Fruit fly (Drosophila melanogaster) whole organism, embryonic: ENCODE results near the gene MEP-1.

ENCODE experiments used
- Antp ChIP-seq: fragments of 200-800 bp; sonication (Bioruptor generic); optimal IDR thresholded peaks from 3 replicates; lab custom pipeline; 2016; ENCODE audit warnings: missing biosample characterization, missing genetic modification characterization
- CG10147 ChIP-seq: fragments of 200-800 bp; sonication (Bioruptor generic); optimal IDR thresholded peaks from 2 replicates; lab custom pipeline; 2019; ENCODE audit warnings: missing biosample characterization, mild to moderate bottlenecking, missing genetic modification characterization, moderate library complexity
- CG10321 ChIP-seq: fragments of 200-800 bp; sonication (Bioruptor generic); IDR thresholded peaks from 2 replicates; pipeline ENCODE4 v1.3.6; 2022; ENCODE audit warnings: missing biosample characterization, missing genetic modification characterization
- CG11093 ChIP-seq: fragments of 200-800 bp; sonication (Bioruptor generic); IDR thresholded peaks from 3 replicates; pipeline ENCODE4 v1.3.6; 2022; ENCODE audit warnings: missing biosample characterization, missing genetic modification characterization
- CG12155 ChIP-seq: fragments of 200-800 bp; sonication (Bioruptor generic); optimal IDR thresholded peaks from 3 replicates; lab custom pipeline; 2016; ENCODE audit warnings: missing biosample characterization, missing genetic modification characterization
- CG1233 ChIP-seq: fragments of 200-800 bp; sonication (Bioruptor generic); optimal IDR thresholded peaks from 4 replicates; lab custom pipeline; 2018; ENCODE audit warnings: missing biosample characterization, mild to moderate bottlenecking, missing genetic modification characterization
- CG13296 ChIP-seq: fragments of 200-800 bp; sonication (Bioruptor generic); optimal IDR thresholded peaks from 3 replicates; lab custom pipeline; 2018; ENCODE audit warnings: missing biosample characterization, mild to moderate bottlenecking, missing genetic modification characterization
- CG14667 ChIP-seq: fragments of 200-800 bp; sonication (Bioruptor generic); IDR thresholded peaks from 2 replicates; pipeline ENCODE4 v1.3.6; 2022; ENCODE audit warnings: missing biosample characterization, missing genetic modification characterization
- CG14710 ChIP-seq: fragments of 200-800 bp; sonication (Bioruptor generic); optimal IDR thresholded peaks from 3 replicates; lab custom pipeline; 2019; ENCODE audit warnings: missing biosample characterization, mild to moderate bottlenecking, missing genetic modification characterization, moderate library complexity
- CG17568 ChIP-seq: fragments of 200-800 bp; sonication (Bioruptor generic); optimal IDR thresholded peaks from 2 replicates; lab custom pipeline; 2018; ENCODE audit warnings: missing biosample characterization, mild to moderate bottlenecking, missing genetic modification characterization, moderate library complexity
- CG17802 ChIP-seq: fragments of 200-800 bp; sonication (Bioruptor generic); optimal IDR thresholded peaks from 2 replicates; lab custom pipeline; 2018; ENCODE audit warnings: missing biosample characterization, mild to moderate bottlenecking, missing genetic modification characterization, moderate library complexity
- CG17912 ChIP-seq: fragments of 200-800 bp; sonication (Bioruptor generic); optimal IDR thresholded peaks from 2 replicates; lab custom pipeline; 2018; ENCODE audit warnings: missing biosample characterization, mild to moderate bottlenecking, missing genetic modification characterization
- CG2202 ChIP-seq: fragments of 200-800 bp; sonication (Bioruptor generic); optimal IDR thresholded peaks from 2 replicates; lab custom pipeline; 2018; ENCODE audit warnings: missing biosample characterization, mild to moderate bottlenecking, missing genetic modification characterization
- CG4328 ChIP-seq: fragments of 200-800 bp; sonication (Bioruptor generic); optimal IDR thresholded peaks from 3 replicates; lab custom pipeline; 2017; ENCODE audit warnings: missing biosample characterization, missing genetic modification reagents, missing genetic modification characterization
- CG6272 ChIP-seq: fragments of 200-800 bp; sonication (Bioruptor generic); IDR thresholded peaks from 2 replicates; pipeline ENCODE4 v1.3.6; 2022; ENCODE audit warnings: missing biosample characterization, missing genetic modification characterization
- CG7372 ChIP-seq: fragments of 200-800 bp; sonication (Bioruptor generic); IDR thresholded peaks from 2 replicates; pipeline ENCODE4 v1.3.6; 2022; ENCODE audit warnings: missing biosample characterization, missing genetic modification characterization
- CTCF ChIP-seq: fragments of 200-800 bp; sonication (Bioruptor generic); optimal IDR thresholded peaks from 2 replicates; lab custom pipeline; 2017; ENCODE audit warnings: missing biosample characterization, mild to moderate bottlenecking, missing genetic modification characterization, moderate library complexity
- D ChIP-seq, 2 experiments: fragments of 200-800 bp in 1 of 2; fragments of >200 bp in 1 of 2; sonication (Bioruptor generic) in 1 of 2; optimal IDR thresholded peaks; 2 replicates in 1 of 2; 3 replicates in 1 of 2; lab custom pipeline; 2017; ENCODE audit warnings: mild to moderate bottlenecking in 1 of 2, missing biosample characterization in 1 of 2, missing genetic modification characterization in 1 of 2, missing genetic modification reagents in 1 of 2
- Dip2 ChIP-seq: fragments of 200-800 bp; sonication (Bioruptor generic); IDR thresholded peaks from 2 replicates; pipeline ENCODE4 v1.3.6; 2022; ENCODE audit warnings: missing biosample characterization, missing genetic modification characterization
- Dip3 ChIP-seq: fragments of 200-800 bp; sonication (Bioruptor generic); optimal IDR thresholded peaks from 3 replicates; lab custom pipeline; 2016; ENCODE audit warnings: missing biosample characterization, missing genetic modification characterization
- ERR ChIP-seq: fragments of 200-800 bp; sonication (Bioruptor generic); optimal IDR thresholded peaks from 2 replicates; lab custom pipeline; 2016; ENCODE audit warnings: missing biosample characterization, missing genetic modification characterization
- Fer2 ChIP-seq: fragments of 200-800 bp; sonication (Bioruptor generic); optimal IDR thresholded peaks from 2 replicates; lab custom pipeline; 2018; ENCODE audit warnings: missing biosample characterization, mild to moderate bottlenecking, missing genetic modification characterization, moderate library complexity
- HLH54F ChIP-seq: fragments of 200-800 bp; sonication (Bioruptor generic); optimal IDR thresholded peaks from 3 replicates; lab custom pipeline; 2016; ENCODE audit warnings: missing biosample characterization, missing genetic modification characterization
- Hmx ChIP-seq: fragments of 200-800 bp; sonication (Bioruptor generic); optimal IDR thresholded peaks from 2 replicates; lab custom pipeline; 2016; ENCODE audit warnings: missing biosample characterization, missing genetic modification characterization
- NC2α ChIP-seq: fragments of 200-800 bp; sonication (Bioruptor generic); optimal IDR thresholded peaks from 2 replicates; lab custom pipeline; 2016; ENCODE audit warnings: missing biosample characterization, missing genetic modification characterization
- NfI ChIP-seq: fragments of 200-800 bp; sonication (Bioruptor generic); optimal IDR thresholded peaks from 3 replicates; lab custom pipeline; 2018; ENCODE audit warnings: missing biosample characterization, mild to moderate bottlenecking, missing genetic modification characterization, moderate library complexity
- Sry-δ ChIP-seq: fragments of 200-800 bp; sonication (Bioruptor generic); optimal IDR thresholded peaks from 2 replicates; lab custom pipeline; 2016; ENCODE audit warnings: missing biosample characterization, missing genetic modification characterization
- TFAM ChIP-seq: fragments of 200-800 bp; sonication (Bioruptor generic); optimal IDR thresholded peaks from 2 replicates; lab custom pipeline; 2017; ENCODE audit warnings: missing biosample characterization, missing genetic modification characterization, inconsistent platforms
- Taf1 ChIP-seq: fragments of 200-800 bp; sonication (Bioruptor generic); IDR thresholded peaks from 2 replicates; pipeline ENCODE4 v1.3.6; 2022; ENCODE audit warnings: missing biosample characterization, missing genetic modification characterization
- al ChIP-seq: fragments of 200-800 bp; sonication (Bioruptor generic); IDR thresholded peaks from 2 replicates; pipeline ENCODE4 v1.3.6; 2022; ENCODE audit warnings: missing biosample characterization, missing genetic modification characterization
- br ChIP-seq: fragments of >200 bp; optimal IDR thresholded peaks from 2 replicates; lab custom pipeline; 2017
- btn ChIP-seq: fragments of 200-800 bp; sonication (Bioruptor generic); optimal IDR thresholded peaks from 2 replicates; lab custom pipeline; 2016; ENCODE audit warnings: missing biosample characterization, missing genetic modification characterization
- esg ChIP-seq: fragments of 200-800 bp; sonication (Bioruptor generic); conservative IDR thresholded peaks from 2 replicates; pipeline ENCODE4 v1.3.6; 2022; ENCODE audit warnings: missing biosample characterization, missing genetic modification characterization
- fd3F ChIP-seq: fragments of 200-800 bp; sonication (Bioruptor generic); optimal IDR thresholded peaks from 2 replicates; lab custom pipeline; 2018; ENCODE audit warnings: missing biosample characterization, mild to moderate bottlenecking, missing genetic modification characterization, moderate library complexity
- fd96Cb ChIP-seq: fragments of 200-800 bp; sonication (Bioruptor generic); optimal IDR thresholded peaks from 2 replicates; lab custom pipeline; 2018; ENCODE audit warnings: missing biosample characterization, mild to moderate bottlenecking, missing genetic modification characterization, moderate library complexity
- gcm2 ChIP-seq: fragments of 200-800 bp; sonication (Bioruptor generic); optimal IDR thresholded peaks from 2 replicates; lab custom pipeline; 2016; ENCODE audit warnings: missing biosample characterization, missing genetic modification characterization
- gem ChIP-seq: fragments of 200-800 bp; sonication (Bioruptor generic); optimal IDR thresholded peaks from 2 replicates; lab custom pipeline; 2019; ENCODE audit warnings: missing biosample characterization, mild to moderate bottlenecking, missing genetic modification characterization, moderate library complexity
- ham ChIP-seq: fragments of 200-800 bp; sonication (Bioruptor generic); IDR thresholded peaks from 2 replicates; pipeline ENCODE4 v1.3.6; 2022; ENCODE audit warnings: missing biosample characterization, missing genetic modification characterization
- hkb ChIP-seq, 2 experiments: fragments of 200-800 bp in 1 of 2; fragments of >200 bp in 1 of 2; sonication (Bioruptor generic) in 1 of 2; IDR thresholded peaks in 1 of 2; optimal IDR thresholded peaks in 1 of 2; 2 replicates each; pipeline versions ENCODE4 v1.3.6 to Lab custom; 2017 to 2022; ENCODE audit warnings: missing biosample characterization in 1 of 2, missing genetic modification characterization in 1 of 2
- ken ChIP-seq: fragments of 200-800 bp; sonication (Bioruptor generic); IDR thresholded peaks from 3 replicates; pipeline ENCODE4 v1.3.6; 2022; ENCODE audit warnings: missing biosample characterization, missing genetic modification characterization
- klu ChIP-seq: fragments of 200-800 bp; sonication (Bioruptor generic); IDR thresholded peaks from 2 replicates; pipeline ENCODE4 v1.3.6; 2022; ENCODE audit warnings: missing biosample characterization, missing genetic modification characterization
- nau ChIP-seq: fragments of 200-800 bp; sonication (Bioruptor generic); optimal IDR thresholded peaks from 3 replicates; lab custom pipeline; 2017; ENCODE audit warnings: missing biosample characterization, mild to moderate bottlenecking, missing genetic modification characterization, missing genetic modification reagents
- pita ChIP-seq: fragments of 200-800 bp; sonication (Bioruptor generic); optimal IDR thresholded peaks from 2 replicates; lab custom pipeline; 2017; ENCODE audit warnings: missing biosample characterization, mild to moderate bottlenecking, missing genetic modification characterization
- ranshi ChIP-seq: fragments of 200-800 bp; sonication (Bioruptor generic); IDR thresholded peaks from 2 replicates; pipeline ENCODE4 v1.3.6; 2022; ENCODE audit warnings: missing biosample characterization, missing genetic modification characterization
- schlank ChIP-seq: fragments of 200-800 bp; sonication (Bioruptor generic); optimal IDR thresholded peaks from 2 replicates; lab custom pipeline; 2018; ENCODE audit warnings: missing biosample characterization, mild to moderate bottlenecking, missing genetic modification characterization
- sd ChIP-seq: fragments of 200-800 bp; sonication (Bioruptor generic); optimal IDR thresholded peaks from 3 replicates; lab custom pipeline; 2018; ENCODE audit warnings: missing biosample characterization, mild to moderate bottlenecking, missing genetic modification characterization, moderate library complexity
- shn ChIP-seq: fragments of 200-800 bp; sonication (Bioruptor generic); optimal IDR thresholded peaks from 3 replicates; lab custom pipeline; 2016; ENCODE audit warnings: missing biosample characterization, missing genetic modification characterization
- slou ChIP-seq: fragments of 200-800 bp; sonication (Bioruptor generic); optimal IDR thresholded peaks from 3 replicates; lab custom pipeline; 2016; ENCODE audit warnings: missing biosample characterization, missing genetic modification characterization
- sob ChIP-seq: fragments of 200-800 bp; sonication (Bioruptor generic); IDR thresholded peaks from 2 replicates; pipeline ENCODE4 v1.3.6; 2022; ENCODE audit warnings: missing biosample characterization, missing genetic modification characterization
- stc ChIP-seq: fragments of 200-800 bp; sonication (Bioruptor generic); IDR thresholded peaks from 2 replicates; pipeline ENCODE4 v1.3.6; 2022; ENCODE audit warnings: missing biosample characterization, missing genetic modification characterization
- stwl ChIP-seq: fragments of 200-800 bp; sonication (Bioruptor generic); optimal IDR thresholded peaks from 3 replicates; lab custom pipeline; 2018; ENCODE audit warnings: missing biosample characterization, mild to moderate bottlenecking, missing genetic modification characterization, moderate library complexity

Gene MEP-1

dm6 chr3L:2651800-2652199, 20.3 kb downstream of the MEP-1 start, which contains the start of the genes ProRS-m, CG42304 and Snup (continued):
- TF ChIP-seq CG10321 (no peak), CG13296 (no peak), klu (GFP tag; lab: Robert Waterston, UW) (peak; percentile 47; the same call in 1 of the 2 replicates), HLH54F (no peak), stc (GFP tag; lab: Robert Waterston, UW) (peak; percentile 67), Taf1 (GFP tag; lab: Robert Waterston, UW) (no peak), CG10147 (GFP tag; lab: Kevin White, UChicago) (peak; percentile 34), CG2202 (tag; lab: Kevin White, UChicago) (no peak), CG17912 (GFP tag; lab: Kevin White, UChicago) (no peak), fd96Cb (peak; percentile 47), esg (peak; percentile 65), ken (GFP tag; lab: Robert Waterston, UW) (no peak; the same call in 2 of the 3 replicates), schlank (no peak), TFAM (GFP tag; lab: Kevin White, UChicago) (no peak), shn (GFP tag; lab: Kevin White, UChicago) (no peak), D (optimal IDR thresholded peaks at IDR 0.05; lab: Kevin White, UChicago) (no peak), D (GFP tag; optimal IDR thresholded peaks at IDR 0.05; lab: Kevin White, UChicago) (no peak), NfI (GFP tag; lab: Kevin White, UChicago) (no peak), pita (GFP tag; lab: Kevin White, UChicago) (no peak), al (GFP tag; lab: Robert Waterston, UW) (peak; percentile 71), CTCF (GFP tag; lab: Kevin White, UChicago) (no peak), CG14710 (tag; lab: Kevin White, UChicago) (peak; percentile 89), CG6272 (GFP tag; lab: Robert Waterston, UW) (peak; percentile 56; the same call in 1 of the 2 replicates), NC2α (GFP tag; lab: Kevin White, UChicago) (no peak), Antp (no peak), sd (peak; percentile 90), btn (GFP tag; lab: Kevin White, UChicago) (no peak), CG7372 (GFP tag; lab: Robert Waterston, UW) (peak; percentile 56; the same call in 1 of the 2 replicates), CG17568 (GFP tag; lab: Kevin White, UChicago) (no peak), ranshi (GFP tag; lab: Robert Waterston, UW) (peak; percentile 77; the same call in 1 of the 2 replicates), CG1233 (GFP tag; lab: Kevin White, UChicago) (no peak), sob (GFP tag; lab: Robert Waterston, UW) (peak; percentile 18; the same call in 1 of the 2 replicates), ERR (GFP tag; lab: Kevin White, UChicago) (no peak), Sry-δ (GFP tag; lab: Kevin White, UChicago) (no peak), nau (no peak), CG12155 (no peak), gcm2 (no peak), CG11093 (GFP tag; lab: Robert Waterston, UW) (no peak), CG4328 (no peak), CG14667 (GFP tag; lab: Robert Waterston, UW) (peak; percentile 68), Dip3 (GFP tag; lab: Kevin White, UChicago) (no peak), Fer2 (no peak), CG17802 (tag; lab: Kevin White, UChicago) (no peak), gem (tag; lab: Kevin White, UChicago) (peak; percentile 84), stwl (peak; percentile 92), hkb (optimal IDR thresholded peaks at IDR 0.05; lab: Kevin White, UChicago) (no peak), hkb (GFP tag; IDR thresholded peaks at IDR 0.05; lab: Robert Waterston, UW) (peak; percentile 63; the same call in 1 of the 2 replicates), Hmx (GFP tag; lab: Kevin White, UChicago) (no peak), slou (GFP tag; lab: Kevin White, UChicago) (no peak), fd3F (GFP tag; lab: Kevin White, UChicago) (peak; percentile 26), ham (GFP tag; lab: Robert Waterston, UW) (no peak), Dip2 (no peak), br (lab: Kevin White, UChicago) (no peak)
